Fruit fly (Drosophila melanogaster): Measurements from ENCODE around the gene VhaAC39-2.
A peak's percentile ranks its signal among the peaks of the same experiment; 100 is the strongest.

The VhaAC39-2 gene

DNA sequence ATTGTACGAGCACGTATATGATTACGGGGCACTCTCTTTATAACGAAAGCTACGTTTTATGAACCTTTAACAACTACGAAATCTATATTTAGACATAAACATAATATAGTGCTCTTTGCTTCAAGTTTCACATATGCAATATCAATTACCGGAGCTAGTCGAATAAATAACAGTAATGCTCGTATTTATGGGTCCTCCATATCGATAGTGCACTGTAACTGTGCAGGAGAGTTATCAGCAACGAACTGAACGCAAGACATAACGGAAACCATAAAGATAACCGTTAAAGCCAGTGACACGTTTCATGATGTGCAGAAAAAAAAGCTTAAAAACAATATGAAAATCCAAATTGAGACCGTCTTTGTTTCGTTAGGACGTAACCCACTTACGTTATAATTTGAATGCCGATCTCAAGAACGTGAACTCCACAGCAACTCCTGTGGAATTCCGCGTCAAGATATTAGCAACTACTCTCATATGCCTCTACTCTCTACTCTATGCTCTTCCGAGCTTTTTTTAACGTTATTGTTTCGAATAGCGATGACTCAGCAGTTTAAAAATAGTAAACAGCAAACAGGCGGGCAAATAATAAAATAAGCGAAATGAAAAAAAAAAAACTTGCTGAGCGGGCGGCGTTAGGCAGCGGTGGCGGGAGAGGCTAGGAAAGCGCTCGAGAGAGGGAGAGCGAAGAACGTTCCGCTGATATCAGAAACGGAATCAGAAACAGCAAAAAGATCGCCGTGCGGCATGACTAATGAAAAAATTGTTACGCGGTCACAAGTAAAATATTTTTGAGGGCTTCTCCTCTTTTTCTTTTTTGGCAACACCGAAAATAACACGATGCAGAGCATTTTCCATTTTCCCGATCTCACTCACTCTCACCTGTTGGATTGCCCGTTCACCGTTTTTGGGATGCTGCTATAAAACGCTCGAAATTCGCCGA lies 31.1 kb upstream of the VhaAC39-2 start (continued):
- TF ChIP-seq CG6765 (GFP tag; optimal IDR thresholded peaks at IDR 0.05) (peak; percentile 60), tin (GFP tag; optimal IDR thresholded peaks at IDR 0.05) (peak; percentile 41), D (optimal IDR thresholded peaks at IDR 0.05) (no peak), D (GFP tag; optimal IDR thresholded peaks at IDR 0.05) (peak; percentile 34), CG10267 (tag; optimal IDR thresholded peaks at IDR 0.05) (peak; percentile 58)

DNA sequence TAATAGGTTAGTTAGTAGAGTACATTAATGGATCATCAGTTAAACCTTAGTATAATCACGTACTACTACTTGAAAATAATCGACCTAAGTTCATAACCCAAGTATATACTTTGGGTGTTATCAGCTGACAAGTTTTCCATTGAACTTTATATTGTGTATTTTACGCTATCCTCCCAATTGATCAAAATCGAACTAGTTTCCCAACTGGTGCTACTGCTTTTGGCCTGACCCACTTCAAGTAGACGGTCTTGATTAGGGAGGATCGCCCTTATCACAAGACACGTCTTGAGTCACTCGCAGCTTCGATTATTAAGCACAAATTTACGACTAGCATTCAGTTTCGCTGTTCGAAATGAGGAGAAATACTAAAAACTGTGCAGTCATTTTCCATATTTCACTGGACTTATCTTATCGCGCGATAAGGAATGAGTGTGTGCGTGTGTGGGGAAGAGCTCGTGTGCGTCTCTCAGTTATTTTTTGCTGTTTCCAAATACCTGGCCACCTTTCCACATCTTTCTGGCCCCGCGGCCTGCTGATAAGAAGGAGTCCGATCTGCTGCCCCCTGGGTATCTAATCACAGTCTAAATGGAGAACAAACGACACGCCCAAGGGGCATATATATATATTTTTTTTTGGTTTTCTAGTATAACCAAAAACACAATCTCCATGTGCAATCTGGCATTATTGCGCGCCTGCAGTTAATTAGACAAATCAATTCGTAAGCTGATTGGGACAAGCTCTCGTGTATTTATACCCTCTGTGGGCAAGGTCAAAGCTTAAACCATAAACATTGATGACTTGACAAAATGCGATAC lies 30.2 kb upstream of the VhaAC39-2 start:
- TF ChIP-seq Awh (GFP tag; IDR thresholded peaks at IDR 0.05) = no peak
- TF ChIP-seq CG7745 (tag; optimal IDR thresholded peaks at IDR 0.05) = no peak
- no peak for TF ChIP-seq knrl (GFP tag; IDR thresholded peaks at IDR 0.05; ENCODE audit: partially characterized antibody)
- no peak for TF ChIP-seq Drgx (GFP tag; IDR thresholded peaks at IDR 0.05)
- no peak for TF ChIP-seq CG18476 (GFP tag; optimal IDR thresholded peaks at IDR 0.05)
- TF ChIP-seq pho (GFP tag; optimal IDR thresholded peaks at IDR 0.05) = no peak
- TF ChIP-seq mirr (GFP tag; optimal IDR thresholded peaks at IDR 0.05) = peak; percentile 47
- TF ChIP-seq sc (optimal IDR thresholded peaks at IDR 0.05) = no peak
- TF ChIP-seq sc (GFP tag; optimal IDR thresholded peaks at IDR 0.05) = no peak
- no peak for TF ChIP-seq Bgb (GFP tag; IDR thresholded peaks at IDR 0.05; ENCODE audit: partially characterized antibody)
- peak; percentile 88 for TF ChIP-seq GATAe (GFP tag; conservative IDR thresholded peaks at IDR 0.05)
- TF ChIP-seq cg (GFP tag; optimal IDR thresholded peaks at IDR 0.05) = peak; percentile 19
- TF ChIP-seq CG16815 (GFP tag; optimal IDR thresholded peaks at IDR 0.05) = no peak
- TF ChIP-seq sens (GFP tag) = no peak
- TF ChIP-seq Hr78 (GFP tag; optimal IDR thresholded peaks at IDR 0.05) = peak in 1 of 2 experiments; percentile 86
- peak; percentile 13 for TF ChIP-seq kay (GFP tag; optimal IDR thresholded peaks at IDR 0.05)
- TF ChIP-seq Usf (GFP tag; optimal IDR thresholded peaks at IDR 0.05) = no peak
- peak; percentile 20 for TF ChIP-seq ftz-f1 (GFP tag; optimal IDR thresholded peaks at IDR 0.05)
- peak; percentile 61 for TF ChIP-seq sd (tag; optimal IDR thresholded peaks at IDR 0.05)
- no peak for TF ChIP-seq maf-S (GFP tag; optimal IDR thresholded peaks at IDR 0.05)
- peak; percentile 47 for TF ChIP-seq CG10543 (GFP tag; optimal IDR thresholded peaks at IDR 0.05)
- peak; percentile 23; the same call in 1 of the 2 replicates for TF ChIP-seq Adf1 (GFP tag; IDR thresholded peaks at IDR 0.05)
- TF ChIP-seq CG4360 (GFP tag; IDR thresholded peaks at IDR 0.05) = 0 out of 2 replicates have a peak, but pooled peaks have one; percentile 11
- TF ChIP-seq sim (GFP tag; IDR thresholded peaks at IDR 0.05) = no peak
- no peak for TF ChIP-seq ATbp (GFP tag; optimal IDR thresholded peaks at IDR 0.05)
- TF ChIP-seq lab (GFP tag; optimal IDR thresholded peaks at IDR 0.05) = peak; percentile 26
- TF ChIP-seq zf30C (GFP tag; optimal IDR thresholded peaks at IDR 0.05) = no peak
- no peak for TF ChIP-seq CG31365 (tag; optimal IDR thresholded peaks at IDR 0.05)
- no peak for TF ChIP-seq BtbVII (GFP tag; optimal IDR thresholded peaks at IDR 0.05)
- peak; percentile 22 for TF ChIP-seq Med (GFP tag)
- TF ChIP-seq grn (GFP tag; optimal IDR thresholded peaks at IDR 0.05) = peak; percentile 81
- no peak for TF ChIP-seq CG17802 (tag; optimal IDR thresholded peaks at IDR 0.05)
- TF ChIP-seq eve (GFP tag; optimal IDR thresholded peaks at IDR 0.05) = no peak
- no peak for TF ChIP-seq vnd (GFP tag; IDR thresholded peaks at IDR 0.05; ENCODE audit: partially characterized antibody)
- TF ChIP-seq seq (GFP tag; IDR thresholded peaks at IDR 0.05) = no peak
- no peak for TF ChIP-seq CG11723 (GFP tag; optimal IDR thresholded peaks at IDR 0.05)
- peak; percentile 36 for TF ChIP-seq sqz (GFP tag; optimal IDR thresholded peaks at IDR 0.05)
- TF ChIP-seq z (GFP tag; IDR thresholded peaks at IDR 0.05) = 0 out of 3 replicates have a peak, but pooled peaks have one; percentile 16
- TF ChIP-seq Dek (tag; optimal IDR thresholded peaks at IDR 0.05) = no peak
- peak; percentile 79; the same call in 1 of the 4 replicates for TF ChIP-seq chinmo (GFP tag; IDR thresholded peaks at IDR 0.05; ENCODE audit: partially characterized antibody)

All from whole organism, embryonic.